Worm (Caenorhabditis elegans): ENCODE measurements around the gene R05G9.1.

ce11 chrII:6469340-6469739 is 33.6 kb upstream of the R05G9.1 start:
- TF ChIP-seq klf-2 (GFP tag; conservative IDR thresholded peaks at IDR 0.05) (no peak), flt-1 (GFP tag; IDR thresholded peaks at IDR 0.05) (no peak), ref-1 (GFP tag; conservative IDR thresholded peaks at IDR 0.05) (no peak), T22C8.4 (GFP tag; IDR thresholded peaks at IDR 0.05) (no peak), cog-1 (tag; optimal IDR thresholded peaks at IDR 0.05) (no peak), ztf-23 (GFP tag; IDR thresholded peaks at IDR 0.05) (no peak), ztf-29 (GFP tag; IDR thresholded peaks at IDR 0.05) (no peak), med-1 (GFP tag; optimal IDR thresholded peaks at IDR 0.05; ENCODE audit: insufficient read depth) (no peak)

All from whole organism, midembryonic.